Fruit fly (Drosophila melanogaster) whole organism, embryonic: ENCODE data around the gene CG32487.

Source experiments
- Awh ChIP-seq: fragments of 200-800 bp; sonication (Bioruptor generic); IDR thresholded peaks from 2 replicates; pipeline ENCODE4, ENCODE4 v1.3.6; 2022; ENCODE audit warnings: missing biosample characterization, missing genetic modification characterization
- CG11085 ChIP-seq: fragments of 200-800 bp; sonication (Bioruptor generic); IDR thresholded peaks from 2 replicates; pipeline ENCODE4 v1.3.6; 2022; ENCODE audit warnings: missing biosample characterization, missing genetic modification characterization
- CG11247 ChIP-seq: fragments of 200-800 bp; sonication (Bioruptor generic); IDR thresholded peaks from 2 replicates; pipeline ENCODE4 v1.3.6; 2022; ENCODE audit warnings: missing biosample characterization, missing genetic modification characterization
- CG11560 ChIP-seq: fragments of 200-800 bp; sonication (Bioruptor generic); IDR thresholded peaks from 3 replicates; pipeline ENCODE4 v1.3.6; 2022; ENCODE audit warnings: missing biosample characterization, missing genetic modification characterization
- CG12219 ChIP-seq: fragments of 200-800 bp; sonication (Bioruptor generic); optimal IDR thresholded peaks from 3 replicates; lab custom pipeline; 2018; ENCODE audit warnings: missing biosample characterization, mild to moderate bottlenecking, missing genetic modification characterization
- CG12659 ChIP-seq: fragments of 200-800 bp; sonication (Bioruptor generic); optimal IDR thresholded peaks from 3 replicates; lab custom pipeline; 2017; ENCODE audit warnings: mild to moderate bottlenecking, missing biosample characterization, missing genetic modification reagents, missing genetic modification characterization
- CG13775 ChIP-seq: fragments of 200-800 bp; sonication (Bioruptor generic); optimal IDR thresholded peaks from 3 replicates; lab custom pipeline; 2017; ENCODE audit warnings: missing biosample characterization, mild to moderate bottlenecking, missing genetic modification characterization
- CG14050 ChIP-seq: fragments of 200-800 bp; sonication (Bioruptor generic); IDR thresholded peaks from 3 replicates; pipeline ENCODE4 v1.3.6; 2022; ENCODE audit warnings: missing biosample characterization, missing genetic modification characterization
- CG15696 ChIP-seq: fragments of 200-800 bp; sonication (Bioruptor generic); optimal IDR thresholded peaks from 2 replicates; lab custom pipeline; 2019; ENCODE audit warnings: missing biosample characterization, mild to moderate bottlenecking, missing genetic modification characterization, moderate library complexity
- CG17829 ChIP-seq: fragments of 200-800 bp; optimal IDR thresholded peaks from 2 replicates; lab custom pipeline; 2019; ENCODE audit warnings: missing biosample characterization, mild to moderate bottlenecking, missing genetic modification characterization, moderate library complexity
- CG18619 ChIP-seq: fragments of 200-800 bp; sonication (Bioruptor generic); optimal IDR thresholded peaks from 3 replicates; lab custom pipeline; 2017; ENCODE audit warnings: missing biosample characterization, mild to moderate bottlenecking, missing genetic modification characterization
- CG2129 ChIP-seq: fragments of 200-800 bp; sonication (Bioruptor generic); IDR thresholded peaks from 2 replicates; pipeline ENCODE4 v1.3.6; 2022; ENCODE audit warnings: missing biosample characterization, missing genetic modification characterization; ENCODE audit not compliant: partially characterized antibody
- CG31365 ChIP-seq: fragments of 200-800 bp; sonication (Bioruptor generic); optimal IDR thresholded peaks from 2 replicates; lab custom pipeline; 2018; ENCODE audit warnings: missing biosample characterization, mild to moderate bottlenecking, missing genetic modification characterization
- CG31441 ChIP-seq: fragments of 200-800 bp; sonication (Bioruptor generic); IDR thresholded peaks from 2 replicates; pipeline ENCODE4 v1.3.6; 2022; ENCODE audit warnings: missing biosample characterization, missing genetic modification characterization
- CG3995 ChIP-seq: fragments of 200-800 bp; sonication (Bioruptor generic); optimal IDR thresholded peaks from 3 replicates; lab custom pipeline; 2016; ENCODE audit warnings: missing biosample characterization, missing genetic modification characterization
- CG4707 ChIP-seq: fragments of 200-800 bp; sonication (Bioruptor generic); optimal IDR thresholded peaks from 2 replicates; lab custom pipeline; 2018; ENCODE audit warnings: missing biosample characterization, mild to moderate bottlenecking, missing genetic modification characterization, moderate library complexity
- CG6175 ChIP-seq: fragments of 200-800 bp; sonication (Bioruptor generic); IDR thresholded peaks from 3 replicates; pipeline ENCODE4 v1.3.6; 2022; ENCODE audit warnings: missing biosample characterization, missing genetic modification characterization
- CG6854 ChIP-seq: fragments of 200-800 bp; sonication (Bioruptor generic); optimal IDR thresholded peaks from 3 replicates; lab custom pipeline; 2017; ENCODE audit warnings: missing biosample characterization, mild to moderate bottlenecking, missing genetic modification characterization
- CG8765 ChIP-seq: fragments of 200-800 bp; sonication (Bioruptor generic); IDR thresholded peaks from 2 replicates; pipeline ENCODE4 v1.3.6; 2022; ENCODE audit warnings: missing biosample characterization, missing genetic modification characterization
- E2f1 ChIP-seq: fragments of 200-800 bp; sonication (Bioruptor generic); IDR thresholded peaks from 2 replicates; pipeline ENCODE4 v1.3.6; 2022; ENCODE audit warnings: missing biosample characterization, missing genetic modification characterization
- H15 ChIP-seq: fragments of 200-800 bp; sonication (Bioruptor generic); IDR thresholded peaks from 3 replicates; pipeline ENCODE4 v1.3.6; 2022; ENCODE audit warnings: missing biosample characterization, missing genetic modification characterization
- H2.0 ChIP-seq: fragments of 200-800 bp; sonication (Bioruptor generic); IDR thresholded peaks from 2 replicates; pipeline ENCODE4 v1.3.6; 2022; ENCODE audit warnings: missing biosample characterization, missing genetic modification characterization
- HHEX ChIP-seq: fragments of 200-800 bp; sonication (Bioruptor generic); optimal IDR thresholded peaks from 3 replicates; lab custom pipeline; 2017; ENCODE audit warnings: missing biosample characterization, mild to moderate bottlenecking, missing genetic modification characterization, missing genetic modification reagents
- Lpt ChIP-seq: fragments of >200 bp; optimal IDR thresholded peaks from 2 replicates; lab custom pipeline; 2018; ENCODE audit warnings: missing biosample characterization, missing genetic modification characterization
- Mad ChIP-seq: fragments of 200-800 bp; sonication (Bioruptor generic); optimal IDR thresholded peaks from 2 replicates; lab custom pipeline; 2016; ENCODE audit warnings: missing biosample characterization, missing genetic modification characterization
- Mes4 ChIP-seq: fragments of 200-800 bp; sonication (Bioruptor generic); optimal IDR thresholded peaks from 2 replicates; lab custom pipeline; 2016; ENCODE audit warnings: missing biosample characterization, missing genetic modification characterization
- NK7.1 ChIP-seq: fragments of 200-800 bp; sonication (Bioruptor generic); optimal IDR thresholded peaks from 3 replicates; lab custom pipeline; 2016; ENCODE audit warnings: missing biosample characterization, missing genetic modification characterization
- Nf-YA ChIP-seq: fragments of 200-800 bp; sonication (Bioruptor generic); IDR thresholded peaks from 2 replicates; pipeline ENCODE4 v1.3.6; 2022; ENCODE audit warnings: missing biosample characterization, missing genetic modification characterization
- Oaz ChIP-seq: fragments of 200-800 bp; sonication (Bioruptor generic); IDR thresholded peaks from 2 replicates; pipeline ENCODE4 v1.3.6; 2022; ENCODE audit warnings: missing biosample characterization, missing genetic modification characterization
- Ssrp ChIP-seq: fragments of 200-800 bp; sonication (Bioruptor generic); optimal IDR thresholded peaks from 2 replicates; lab custom pipeline; 2018; ENCODE audit warnings: missing biosample characterization, mild to moderate bottlenecking, missing genetic modification characterization, moderate library complexity
- ab ChIP-seq: fragments of 200-800 bp; sonication (Bioruptor generic); optimal IDR thresholded peaks from 2 replicates; lab custom pipeline; 2016; ENCODE audit warnings: missing biosample characterization, missing genetic modification characterization
- bsh ChIP-seq, 2 experiments: fragments of 200-800 bp; sonication (Bioruptor generic); optimal IDR thresholded peaks; 2 replicates each; lab custom pipeline; 2017 to 2018; ENCODE audit warnings: mild to moderate bottlenecking in 2 of 2, missing biosample characterization in 2 of 2, missing genetic modification characterization in 2 of 2, moderate library complexity in 1 of 2
- cad ChIP-seq: fragments of >200 bp; optimal IDR thresholded peaks from 2 replicates; lab custom pipeline; 2017; ENCODE audit warnings: missing biosample characterization, missing genetic modification characterization
- caup ChIP-seq: fragments of 200-800 bp; sonication (Bioruptor generic); optimal IDR thresholded peaks from 3 replicates; lab custom pipeline; 2017; ENCODE audit warnings: missing biosample characterization, mild to moderate bottlenecking, missing genetic modification characterization, moderate library complexity; ENCODE audit not compliant: severe bottlenecking
- ci ChIP-seq: fragments of 200-800 bp; sonication (Bioruptor generic); IDR thresholded peaks from 3 replicates; pipeline ENCODE4 v1.3.6; 2022; ENCODE audit warnings: missing biosample characterization, missing genetic modification characterization
- da ChIP-seq: fragments of 200-800 bp; sonication (Bioruptor generic); optimal IDR thresholded peaks from 2 replicates; lab custom pipeline; 2016; ENCODE audit warnings: missing biosample characterization, missing genetic modification characterization
- danr ChIP-seq: fragments of 200-800 bp; sonication (Bioruptor generic); IDR thresholded peaks from 2 replicates; pipeline ENCODE4 v1.3.6; 2022; ENCODE audit warnings: missing biosample characterization, missing genetic modification characterization
- dimm ChIP-seq: fragments of 200-800 bp; sonication (Bioruptor generic); IDR thresholded peaks from 2 replicates; pipeline ENCODE4 v1.3.6; 2022; ENCODE audit warnings: missing biosample characterization, missing genetic modification characterization
- ems ChIP-seq: fragments of 200-800 bp; sonication (Bioruptor generic); optimal IDR thresholded peaks from 3 replicates; lab custom pipeline; 2016; ENCODE audit warnings: missing biosample characterization, missing genetic modification characterization
- fd3F ChIP-seq: fragments of 200-800 bp; sonication (Bioruptor generic); optimal IDR thresholded peaks from 2 replicates; lab custom pipeline; 2018; ENCODE audit warnings: missing biosample characterization, mild to moderate bottlenecking, missing genetic modification characterization, moderate library complexity
- mld ChIP-seq: fragments of 200-800 bp; sonication (Bioruptor generic); IDR thresholded peaks from 3 replicates; pipeline ENCODE4 v1.3.6; 2022; ENCODE audit warnings: missing biosample characterization, missing genetic modification characterization; ENCODE audit not compliant: partially characterized antibody
- nerfin-1 ChIP-seq: fragments of 200-800 bp; sonication (Bioruptor generic); optimal IDR thresholded peaks from 3 replicates; lab custom pipeline; 2019; ENCODE audit warnings: missing biosample characterization, mild to moderate bottlenecking, missing genetic modification characterization, moderate library complexity
- pnt ChIP-seq: fragments of 200-800 bp; sonication (Bioruptor generic); optimal IDR thresholded peaks from 3 replicates; lab custom pipeline; 2016; ENCODE audit warnings: missing biosample characterization, missing genetic modification characterization
- pros ChIP-seq: fragments of 200-800 bp; sonication (Bioruptor generic); optimal IDR thresholded peaks from 3 replicates; lab custom pipeline; 2019; ENCODE audit warnings: missing biosample characterization, mild to moderate bottlenecking, missing genetic modification characterization, moderate library complexity
- psq ChIP-seq: fragments of 200-800 bp; sonication (Bioruptor generic); optimal IDR thresholded peaks from 2 replicates; lab custom pipeline; 2017; ENCODE audit warnings: missing biosample characterization, missing genetic modification characterization
- pum ChIP-seq: fragments of 200-800 bp; sonication (Bioruptor generic); optimal IDR thresholded peaks from 2 replicates; lab custom pipeline; 2016; ENCODE audit warnings: missing biosample characterization, missing genetic modification characterization
- salm ChIP-seq: fragments of 200-800 bp; sonication (Bioruptor generic); optimal IDR thresholded peaks from 2 replicates; lab custom pipeline; 2018; ENCODE audit warnings: missing biosample characterization, mild to moderate bottlenecking, missing genetic modification characterization
- zen2 ChIP-seq: fragments of 200-800 bp; sonication (Bioruptor generic); IDR thresholded peaks from 3 replicates; pipeline ENCODE4 v1.3.6; 2022; ENCODE audit warnings: missing biosample characterization, missing genetic modification characterization; ENCODE audit not compliant: partially characterized antibody

CG32487 gene

dm6 chr3L:3042150-3043049 is 25.3 kb upstream of the CG32487 start, which contains the start of gene Prx4 (continued):
- peak; percentile 89 for TF ChIP-seq ci
- peak; percentile 62 for TF ChIP-seq CG13775 (GFP tag; lab: Kevin White, UChicago)
- TF ChIP-seq H2.0 (GFP tag; lab: Robert Waterston, UW), result peak; percentile 56
- no peak for TF ChIP-seq NK7.1 (GFP tag; lab: Kevin White, UChicago)
- TF ChIP-seq HHEX, result peak; percentile 54
- no peak for TF ChIP-seq danr (GFP tag; lab: Robert Waterston, UW)
- 0 out of 3 replicates have a peak, but pooled peaks have one; percentile 9 for TF ChIP-seq CG6175 (GFP tag; lab: Robert Waterston, UW)
- TF ChIP-seq CG3995 (GFP tag; lab: Kevin White, UChicago), result peak; percentile 30
- TF ChIP-seq pnt (GFP tag; lab: Kevin White, UChicago), result peak; percentile 42
- 0 out of 2 replicates have a peak, but pooled peaks have one; percentile 14 for TF ChIP-seq Nf-YA (GFP tag; lab: Robert Waterston, UW)
- TF ChIP-seq E2f1 (GFP tag; lab: Robert Waterston, UW), result peak; percentile 69
- peak in 1 of 2 experiments; percentile 81 for TF ChIP-seq bsh (GFP tag; optimal IDR thresholded peaks at IDR 0.05; lab: Kevin White, UChicago)
- no peak for TF ChIP-seq psq (GFP tag; lab: Kevin White, UChicago)
- TF ChIP-seq fd3F (GFP tag; lab: Kevin White, UChicago), result peak; percentile 56
- TF ChIP-seq Lpt (GFP tag; lab: Kevin White, UChicago), result no peak
- peak; percentile 34 for TF ChIP-seq nerfin-1 (tag; lab: Kevin White, UChicago)
- peak; percentile 54 for TF ChIP-seq pum (GFP tag; lab: Kevin White, UChicago)
- TF ChIP-seq CG31441, result peak; percentile 76
- TF ChIP-seq mld (GFP tag; lab: Robert Waterston, UW), result no peak
- peak; percentile 51 for TF ChIP-seq ems (GFP tag; lab: Kevin White, UChicago)
- peak; percentile 56 for TF ChIP-seq CG6854
- no peak for TF ChIP-seq da
- peak; percentile 39 for TF ChIP-seq CG4707 (GFP tag; lab: Kevin White, UChicago)
- peak; percentile 0 for TF ChIP-seq Mes4 (GFP tag; lab: Kevin White, UChicago)
- peak; percentile 57; the same call in 2 of the 3 replicates for TF ChIP-seq H15 (GFP tag; lab: Robert Waterston, UW)
- TF ChIP-seq CG12659 (GFP tag; lab: Kevin White, UChicago), result peak; percentile 63
- no peak for TF ChIP-seq zen2 (GFP tag; lab: Robert Waterston, UW)
- TF ChIP-seq Ssrp (tag; lab: Kevin White, UChicago), result peak; percentile 53
- peak; percentile 76 for TF ChIP-seq CG11247
- TF ChIP-seq caup (GFP tag; lab: Kevin White, UChicago), result peak; percentile 74
- TF ChIP-seq Mad (GFP tag; lab: Kevin White, UChicago), result peak; percentile 28
- TF ChIP-seq CG8765, result peak; percentile 43; the same call in 1 of the 2 replicates
- no peak for TF ChIP-seq CG2129 (GFP tag; lab: Robert Waterston, UW)
- peak; percentile 24 for TF ChIP-seq CG15696
- no peak for TF ChIP-seq cad (GFP tag; lab: Kevin White, UChicago)
- no peak for TF ChIP-seq CG31365
- peak; percentile 47 for TF ChIP-seq CG18619 (GFP tag; lab: Kevin White, UChicago)
- TF ChIP-seq salm (tag; lab: Kevin White, UChicago), result peak; percentile 42
- TF ChIP-seq CG17829 (tag; lab: Kevin White, UChicago), result peak; percentile 60
- peak; percentile 50; the same call in 1 of the 2 replicates for TF ChIP-seq CG11085 (GFP tag; lab: Robert Waterston, UW)
- TF ChIP-seq Oaz, result peak; percentile 40; the same call in 1 of the 2 replicates
- peak; percentile 30 for TF ChIP-seq CG12219
- TF ChIP-seq CG11560, result peak; percentile 54; the same call in 2 of the 3 replicates
- peak; percentile 55 for TF ChIP-seq CG14050 (GFP tag; lab: Robert Waterston, UW)
- peak; percentile 86 for TF ChIP-seq Awh
- TF ChIP-seq dimm, result peak; percentile 49; the same call in 1 of the 2 replicates
- TF ChIP-seq pros, result no peak
- no peak for TF ChIP-seq ab (GFP tag; lab: Kevin White, UChicago)
